Fruit fly (Drosophila melanogaster) whole organism, embryonic: ENCODE results near the gene Ugt35E2.

Experiments used
- Adf1 ChIP-seq: fragments of 200-800 bp; sonication (Bioruptor generic); IDR thresholded peaks from 2 replicates; pipeline ENCODE4 v1.3.6; 2022; ENCODE audit warnings: missing biosample characterization, missing genetic modification characterization
- Bgb ChIP-seq: fragments of 200-800 bp; sonication (Bioruptor generic); IDR thresholded peaks from 2 replicates; pipeline ENCODE4 v1.3.6; 2022; ENCODE audit warnings: missing biosample characterization, missing genetic modification characterization; ENCODE audit not compliant: partially characterized antibody
- CG10209 ChIP-seq: fragments of 200-800 bp; sonication (Bioruptor generic); optimal IDR thresholded peaks from 3 replicates; lab custom pipeline; 2017; ENCODE audit warnings: missing biosample characterization, mild to moderate bottlenecking, missing genetic modification characterization, missing genetic modification reagents
- CG10431 ChIP-seq: fragments of 200-800 bp; sonication (Bioruptor generic); optimal IDR thresholded peaks from 3 replicates; lab custom pipeline; 2018; ENCODE audit warnings: missing biosample characterization, mild to moderate bottlenecking, missing genetic modification characterization
- CG10979 ChIP-seq: fragments of 200-800 bp; sonication (Bioruptor generic); optimal IDR thresholded peaks from 2 replicates; lab custom pipeline; 2018; ENCODE audit warnings: missing biosample characterization, mild to moderate bottlenecking, missing genetic modification characterization, moderate library complexity
- CG13123 ChIP-seq: fragments of 200-800 bp; sonication (Bioruptor generic); optimal IDR thresholded peaks from 2 replicates; lab custom pipeline; 2016; ENCODE audit warnings: missing biosample characterization, missing genetic modification characterization
- CG14860 ChIP-seq: fragments of 200-800 bp; sonication (Bioruptor generic); IDR thresholded peaks from 3 replicates; pipeline ENCODE4 v1.3.6; 2022; ENCODE audit warnings: missing biosample characterization, missing genetic modification characterization; ENCODE audit not compliant: partially characterized antibody
- CG15011 ChIP-seq: fragments of 200-800 bp; sonication (Bioruptor generic); optimal IDR thresholded peaks from 3 replicates; lab custom pipeline; 2018; ENCODE audit warnings: missing biosample characterization, mild to moderate bottlenecking, missing genetic modification characterization
- CG15269 ChIP-seq: fragments of 200-800 bp; sonication (Bioruptor generic); optimal IDR thresholded peaks from 2 replicates; lab custom pipeline; 2018; ENCODE audit warnings: missing biosample characterization, mild to moderate bottlenecking, missing genetic modification characterization, moderate library complexity
- CG17385 ChIP-seq: fragments of 200-800 bp; sonication (Bioruptor generic); optimal IDR thresholded peaks from 3 replicates; lab custom pipeline; 2018; ENCODE audit warnings: missing biosample characterization, mild to moderate bottlenecking, missing genetic modification characterization
- CG17802 ChIP-seq: fragments of 200-800 bp; sonication (Bioruptor generic); optimal IDR thresholded peaks from 2 replicates; lab custom pipeline; 2018; ENCODE audit warnings: missing biosample characterization, mild to moderate bottlenecking, missing genetic modification characterization, moderate library complexity
- CG18619 ChIP-seq: fragments of 200-800 bp; sonication (Bioruptor generic); optimal IDR thresholded peaks from 3 replicates; lab custom pipeline; 2017; ENCODE audit warnings: missing biosample characterization, mild to moderate bottlenecking, missing genetic modification characterization
- CG2120 ChIP-seq: fragments of 200-800 bp; sonication (Bioruptor generic); optimal IDR thresholded peaks from 3 replicates; lab custom pipeline; 2016; ENCODE audit warnings: missing biosample characterization, missing genetic modification characterization
- CG33557 ChIP-seq: fragments of 200-800 bp; sonication (Bioruptor generic); optimal IDR thresholded peaks from 2 replicates; lab custom pipeline; 2019; ENCODE audit warnings: missing biosample characterization, mild to moderate bottlenecking, missing genetic modification characterization, moderate library complexity
- CG3407 ChIP-seq: fragments of 200-800 bp; sonication (Bioruptor generic); optimal IDR thresholded peaks from 2 replicates; lab custom pipeline; 2018; ENCODE audit warnings: missing biosample characterization, mild to moderate bottlenecking, missing genetic modification characterization
- CG4282 ChIP-seq: fragments of 200-800 bp; sonication (Bioruptor generic); optimal IDR thresholded peaks from 2 replicates; lab custom pipeline; 2016; ENCODE audit warnings: missing biosample characterization, missing genetic modification characterization
- CG5953 ChIP-seq: fragments of 200-800 bp; sonication (Bioruptor generic); IDR thresholded peaks from 2 replicates; pipeline ENCODE4 v1.3.6; 2022; ENCODE audit warnings: missing biosample characterization, missing genetic modification characterization
- CG7271 ChIP-seq: fragments of 200-800 bp; sonication (Bioruptor generic); optimal IDR thresholded peaks from 2 replicates; lab custom pipeline; 2018; ENCODE audit warnings: missing biosample characterization, mild to moderate bottlenecking, missing genetic modification characterization, moderate library complexity
- CG7357 ChIP-seq: fragments of 200-800 bp; sonication (Bioruptor generic); IDR thresholded peaks from 3 replicates; pipeline ENCODE4 v1.3.6; 2022; ENCODE audit warnings: missing biosample characterization, missing genetic modification characterization
- CG7372 ChIP-seq: fragments of 200-800 bp; sonication (Bioruptor generic); IDR thresholded peaks from 2 replicates; pipeline ENCODE4 v1.3.6; 2022; ENCODE audit warnings: missing biosample characterization, missing genetic modification characterization
- CG7786 ChIP-seq: fragments of 200-800 bp; sonication (Bioruptor generic); optimal IDR thresholded peaks from 2 replicates; lab custom pipeline; 2016; ENCODE audit warnings: missing biosample characterization, missing genetic modification characterization
- CG7839 ChIP-seq: fragments of 200-800 bp; sonication (Bioruptor generic); optimal IDR thresholded peaks from 3 replicates; lab custom pipeline; 2018; ENCODE audit warnings: missing biosample characterization, mild to moderate bottlenecking, missing genetic modification characterization, moderate library complexity
- CG8290 ChIP-seq, 3 experiments: fragments of 200-800 bp; sonication (Bioruptor generic); optimal IDR thresholded peaks; 2 replicates each; lab custom pipeline; 2016 to 2019; ENCODE audit warnings: missing biosample characterization in 3 of 3, missing genetic modification characterization in 3 of 3, mild to moderate bottlenecking in 2 of 3, moderate library complexity in 1 of 3
- CG9437 ChIP-seq: fragments of 200-800 bp; sonication (Bioruptor generic); optimal IDR thresholded peaks from 2 replicates; lab custom pipeline; 2018; ENCODE audit warnings: missing biosample characterization, mild to moderate bottlenecking, missing genetic modification characterization
- CG9817 ChIP-seq: fragments of 200-800 bp; sonication (Bioruptor generic); optimal IDR thresholded peaks from 2 replicates; lab custom pipeline; 2018; ENCODE audit warnings: missing biosample characterization, mild to moderate bottlenecking, missing genetic modification characterization, moderate library complexity
- CTCF ChIP-seq: fragments of 200-800 bp; sonication (Bioruptor generic); optimal IDR thresholded peaks from 2 replicates; lab custom pipeline; 2017; ENCODE audit warnings: missing biosample characterization, mild to moderate bottlenecking, missing genetic modification characterization, moderate library complexity
- Dek ChIP-seq: fragments of 200-800 bp; sonication (Bioruptor generic); optimal IDR thresholded peaks from 3 replicates; lab custom pipeline; 2019; ENCODE audit warnings: missing biosample characterization, mild to moderate bottlenecking, missing genetic modification characterization, moderate library complexity
- Eip74EF ChIP-seq, 2 experiments: fragments of 200-800 bp in 1 of 2; fragments of >200 bp in 1 of 2; sonication (Bioruptor generic) in 1 of 2; optimal IDR thresholded peaks; 2 replicates each; lab custom pipeline; 2017 to 2019; ENCODE audit warnings: missing biosample characterization in 2 of 2, missing genetic modification characterization in 2 of 2, mild to moderate bottlenecking in 1 of 2, moderate library complexity in 1 of 2
- Ets97D ChIP-seq: fragments of 200-800 bp; sonication (Bioruptor generic); optimal IDR thresholded peaks from 3 replicates; lab custom pipeline; 2016; ENCODE audit warnings: missing biosample characterization, missing genetic modification characterization
- HmgZ ChIP-seq: fragments of 200-800 bp; sonication (Bioruptor generic); optimal IDR thresholded peaks from 2 replicates; lab custom pipeline; 2018; ENCODE audit warnings: missing biosample characterization, mild to moderate bottlenecking, missing genetic modification characterization
- Mad ChIP-seq: fragments of 200-800 bp; sonication (Bioruptor generic); optimal IDR thresholded peaks from 2 replicates; lab custom pipeline; 2016; ENCODE audit warnings: missing biosample characterization, missing genetic modification characterization
- Opbp ChIP-seq: fragments of 200-800 bp; sonication (Bioruptor generic); IDR thresholded peaks from 3 replicates; pipeline ENCODE4 v1.3.6; 2022; ENCODE audit warnings: missing biosample characterization, missing genetic modification characterization; ENCODE audit not compliant: partially characterized antibody
- Pdp1 ChIP-seq, 2 experiments: fragments of 200-800 bp; sonication (Bioruptor generic); optimal IDR thresholded peaks; 3 replicates each; lab custom pipeline; 2016; ENCODE audit warnings: missing biosample characterization in 2 of 2, missing genetic modification characterization in 2 of 2, mild to moderate bottlenecking in 1 of 2, moderate library complexity in 1 of 2
- Vsx1 ChIP-seq: fragments of 200-800 bp; sonication (Bioruptor generic); optimal IDR thresholded peaks from 2 replicates; lab custom pipeline; 2017; ENCODE audit warnings: missing biosample characterization, mild to moderate bottlenecking, missing genetic modification characterization, missing genetic modification reagents
- amos ChIP-seq: fragments of 200-800 bp; sonication (Bioruptor generic); IDR thresholded peaks from 2 replicates; pipeline ENCODE4 v1.3.6; 2022; ENCODE audit warnings: missing biosample characterization, missing genetic modification characterization; ENCODE audit not compliant: partially characterized antibody
- chm ChIP-seq: fragments of 200-800 bp; sonication (Bioruptor generic); IDR thresholded peaks from 2 replicates; pipeline ENCODE4 v1.3.6; 2022; ENCODE audit warnings: missing biosample characterization, missing genetic modification characterization
- ci ChIP-seq: fragments of 200-800 bp; sonication (Bioruptor generic); IDR thresholded peaks from 3 replicates; pipeline ENCODE4 v1.3.6; 2022; ENCODE audit warnings: missing biosample characterization, missing genetic modification characterization
- dati ChIP-seq: fragments of 200-800 bp; sonication (Bioruptor generic); IDR thresholded peaks from 2 replicates; pipeline ENCODE4 v1.3.6; 2022; ENCODE audit warnings: missing biosample characterization, missing genetic modification characterization
- eyg ChIP-seq: fragments of 200-800 bp; sonication (Bioruptor generic); optimal IDR thresholded peaks from 3 replicates; lab custom pipeline; 2016; ENCODE audit warnings: missing biosample characterization, missing genetic modification characterization
- fd102C ChIP-seq: fragments of 200-800 bp; sonication (Bioruptor generic); optimal IDR thresholded peaks from 2 replicates; lab custom pipeline; 2018; ENCODE audit warnings: missing biosample characterization, mild to moderate bottlenecking, missing genetic modification characterization, moderate library complexity
- grau ChIP-seq: fragments of 200-800 bp; optimal IDR thresholded peaks from 3 replicates; lab custom pipeline; 2019; ENCODE audit warnings: missing biosample characterization, mild to moderate bottlenecking, missing genetic modification characterization, moderate library complexity
- nmo ChIP-seq: fragments of 200-800 bp; sonication (Bioruptor generic); optimal IDR thresholded peaks from 2 replicates; lab custom pipeline; 2018; ENCODE audit warnings: missing biosample characterization, mild to moderate bottlenecking, missing genetic modification characterization, moderate library complexity
- rib ChIP-seq: fragments of 200-800 bp; sonication (Bioruptor generic); IDR thresholded peaks from 2 replicates; pipeline ENCODE4 v1.3.6; 2022; ENCODE audit warnings: missing biosample characterization, missing genetic modification characterization
- stwl ChIP-seq: fragments of 200-800 bp; sonication (Bioruptor generic); optimal IDR thresholded peaks from 3 replicates; lab custom pipeline; 2018; ENCODE audit warnings: missing biosample characterization, mild to moderate bottlenecking, missing genetic modification characterization, moderate library complexity
- trh ChIP-seq: fragments of 200-800 bp; sonication (Bioruptor generic); optimal IDR thresholded peaks from 2 replicates; lab custom pipeline; 2016; ENCODE audit warnings: missing biosample characterization, missing genetic modification characterization
- tup ChIP-seq: fragments of 200-800 bp; sonication (Bioruptor generic); optimal IDR thresholded peaks from 2 replicates; lab custom pipeline; 2016; ENCODE audit warnings: missing biosample characterization, mild to moderate bottlenecking, missing genetic modification characterization, moderate library complexity
- vvl ChIP-seq: fragments of 200-800 bp; sonication (Bioruptor generic); IDR thresholded peaks from 2 replicates; pipeline ENCODE4 v1.3.6; 2022; ENCODE audit warnings: missing biosample characterization, missing genetic modification characterization
- zf30C ChIP-seq: fragments of 200-800 bp; sonication (Bioruptor generic); optimal IDR thresholded peaks from 3 replicates; lab custom pipeline; 2018; ENCODE audit warnings: missing biosample characterization, mild to moderate bottlenecking, missing genetic modification characterization

Ugt35E2 gene

dm6 chr3R:11209801-11210402, 42.1 kb upstream of the Ugt35E2 start, which contains the start of the genes SdhC and Tctp (continued):
- peak; percentile 51 for TF ChIP-seq CG15269 (tag; lab: Kevin White, UChicago)
- no peak for TF ChIP-seq CG15011
- no peak for TF ChIP-seq fd102C (GFP tag; lab: Kevin White, UChicago)
- peak; percentile 52 for TF ChIP-seq Dek (tag; lab: Kevin White, UChicago)
- TF ChIP-seq CG10431 = peak; percentile 9
- no peak for TF ChIP-seq CG7372 (GFP tag; lab: Robert Waterston, UW)
- TF ChIP-seq tup (GFP tag; lab: Kevin White, UChicago) = no peak
- no peak for TF ChIP-seq dati (GFP tag; lab: Robert Waterston, UW)
- TF ChIP-seq CG7271 (tag; lab: Kevin White, UChicago) = peak; percentile 26
- peak; percentile 62 for TF ChIP-seq stwl (tag; lab: Kevin White, UChicago)
- peak; percentile 40 for TF ChIP-seq CG13123 (GFP tag; lab: Kevin White, UChicago)
- TF ChIP-seq CG3407 = no peak
- TF ChIP-seq CG2120 (GFP tag; lab: Kevin White, UChicago) = peak; percentile 73
- TF ChIP-seq CG4282 (GFP tag; lab: Kevin White, UChicago) = no peak
- TF ChIP-seq rib = peak; percentile 74; the same call in 1 of the 2 replicates
- no peak for TF ChIP-seq trh (GFP tag; lab: Kevin White, UChicago)
- no peak for TF ChIP-seq CG7786 (GFP tag; lab: Kevin White, UChicago)
- peak; percentile 34 for TF ChIP-seq CG17385 (GFP tag; lab: Kevin White, UChicago)
- no peak for TF ChIP-seq zf30C
- no peak for TF ChIP-seq eyg (GFP tag; lab: Kevin White, UChicago)
- peak; percentile 72 for TF ChIP-seq nmo (GFP tag; lab: Kevin White, UChicago)
- TF ChIP-seq CG7357 = no peak
- TF ChIP-seq Vsx1 (GFP tag; lab: Kevin White, UChicago) = peak; percentile 24
- peak; percentile 12 for TF ChIP-seq CG10209 (GFP tag; lab: Kevin White, UChicago)
- peak; percentile 40 for TF ChIP-seq CG9817

- TF ChIP-seq CG10979 (tag; lab: Kevin White, UChicago) (peak; percentile 83), amos (GFP tag; lab: Robert Waterston, UW) (peak; percentile 2; the same call in 1 of the 2 replicates), vvl (GFP tag; lab: Robert Waterston, UW) (no peak), CTCF (peak; percentile 53), CG14860 (GFP tag; lab: Robert Waterston, UW) (no peak), Adf1 (GFP tag; lab: Robert Waterston, UW) (no peak), HmgZ (tag; lab: Kevin White, UChicago) (peak; percentile 39), grau (tag; lab: Kevin White, UChicago) (no peak), CG5953 (no peak), CG33557 (no peak), CG17802 (no peak), Pdp1 (GFP tag; optimal IDR thresholded peaks at IDR 0.05; lab: Kevin White, UChicago) (peak in 1 of 2 experiments; percentile 98), CG18619 (GFP tag; lab: Kevin White, UChicago) (no peak), Ets97D (peak; percentile 96), Eip74EF (GFP tag; optimal IDR thresholded peaks at IDR 0.05; lab: Kevin White, UChicago) (peak in 1 of 2 experiments; percentile 61), ci (0 out of 3 replicates have a peak, but pooled peaks have one; percentile 28), Mad (GFP tag; lab: Kevin White, UChicago) (no peak), CG8290 (GFP tag; optimal IDR thresholded peaks at IDR 0.05; lab: Kevin White, UChicago) (no peak), CG8290 (tag; optimal IDR thresholded peaks at IDR 0.05; lab: Kevin White, UChicago) (peak in 1 of 2 experiments; percentile 8), CG7839 (peak; percentile 11), Bgb (GFP tag; lab: Robert Waterston, UW) (peak; percentile 34; the same call in 1 of the 2 replicates), chm (GFP tag; lab: Robert Waterston, UW) (no peak), CG9437 (GFP tag; lab: Kevin White, UChicago) (no peak), Opbp (GFP tag; lab: Robert Waterston, UW) (0 out of 3 replicates have a peak, but pooled peaks have one; percentile 37), CG7372 (GFP tag; lab: Robert Waterston, UW) (peak; percentile 95)
Measured at dm6 chr3R:11208766-11209331, 41.1 kb upstream of the Ugt35E2 start.
